Fruit fly (Drosophila melanogaster): ENCODE measurements around the gene CG7166.

CG7166 gene

DNA sequence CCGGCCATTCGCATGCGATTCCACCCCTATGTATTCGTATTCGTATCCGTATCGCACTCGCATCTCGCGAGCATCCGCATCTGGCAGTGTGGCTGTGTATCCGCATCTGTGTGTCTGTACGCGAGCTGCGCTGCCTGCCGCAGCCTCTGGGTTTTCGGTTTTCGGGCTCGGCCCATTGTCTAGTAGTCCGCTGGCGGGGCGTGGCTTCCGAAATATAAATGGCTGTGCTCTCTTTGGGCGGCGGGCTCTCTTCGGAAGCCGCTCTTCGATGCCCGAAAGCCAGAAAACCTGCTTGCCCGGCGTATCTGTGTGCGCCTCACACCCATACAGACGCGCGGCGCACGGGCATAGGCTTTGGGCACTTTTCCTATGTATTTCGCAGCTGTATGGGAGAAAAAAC, 27.1 kb downstream of the CG7166 start:
- TF ChIP-seq CG4318 (GFP tag; optimal IDR thresholded peaks at IDR 0.05) (no peak), CG6808 (GFP tag; optimal IDR thresholded peaks at IDR 0.05) (no peak), CG8119 (GFP tag; IDR thresholded peaks at IDR 0.05) (peak; percentile 33; the same call in 2 of the 3 replicates), CG6163 (GFP tag; IDR thresholded peaks at IDR 0.05) (no peak), Hr38 (GFP tag; optimal IDR thresholded peaks at IDR 0.05) (no peak), Gug (GFP tag; IDR thresholded peaks at IDR 0.05) (no peak), eg (GFP tag; IDR thresholded peaks at IDR 0.05) (no peak), CG9139 (GFP tag; optimal IDR thresholded peaks at IDR 0.05) (no peak), ss (GFP tag; optimal IDR thresholded peaks at IDR 0.05) (peak in 1 of 2 experiments; percentile 3), salr (GFP tag; optimal IDR thresholded peaks at IDR 0.05) (no peak), Eip78C (GFP tag) (peak; percentile 46), svp (GFP tag) (peak; percentile 6), CG6792 (GFP tag; optimal IDR thresholded peaks at IDR 0.05) (no peak), CG11762 (GFP tag; optimal IDR thresholded peaks at IDR 0.05; ENCODE audit: insufficient read depth) (no peak)

DNA sequence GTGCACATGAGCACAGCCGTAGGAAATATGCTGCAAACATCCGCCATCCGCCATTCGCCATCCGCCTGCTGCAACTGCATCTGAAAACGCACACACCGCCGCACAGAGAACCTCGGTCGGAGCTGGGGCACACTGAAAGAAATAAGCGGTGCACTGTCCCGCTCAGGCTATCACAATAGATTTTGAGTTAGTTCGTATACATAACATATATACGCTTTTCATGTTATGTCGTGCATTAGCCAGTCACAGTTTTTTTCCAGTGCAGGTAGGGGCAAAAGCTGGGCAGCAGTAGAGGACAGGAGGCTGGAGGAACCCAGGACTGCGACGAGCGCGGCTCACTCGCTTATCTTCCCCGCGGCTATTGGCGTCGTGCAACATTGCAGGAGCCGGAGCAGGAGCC, 31.0 kb downstream of the CG7166 start:
- TF ChIP-seq Smox (GFP tag; optimal IDR thresholded peaks at IDR 0.05), result peak; percentile 51
- peak; percentile 32 to 35 for TF ChIP-seq ss (GFP tag; optimal IDR thresholded peaks at IDR 0.05)
- TF ChIP-seq CG6854 (GFP tag; optimal IDR thresholded peaks at IDR 0.05), result peak; percentile 32
- TF ChIP-seq salr (GFP tag; optimal IDR thresholded peaks at IDR 0.05), result peak in 1 of 2 experiments; percentile 37
- peak; percentile 33 for TF ChIP-seq Ets21C (GFP tag; optimal IDR thresholded peaks at IDR 0.05)
- peak; percentile 57 for TF ChIP-seq lz (GFP tag; optimal IDR thresholded peaks at IDR 0.05)
- peak; percentile 68 for TF ChIP-seq CG3919 (GFP tag; optimal IDR thresholded peaks at IDR 0.05)
- TF ChIP-seq CG11902 (GFP tag; optimal IDR thresholded peaks at IDR 0.05), result peak; percentile 40
- TF ChIP-seq Hr38 (GFP tag; optimal IDR thresholded peaks at IDR 0.05), result no peak
- no peak for TF ChIP-seq Eip93F (GFP tag; optimal IDR thresholded peaks at IDR 0.05)
- TF ChIP-seq CG6276 (GFP tag; optimal IDR thresholded peaks at IDR 0.05), result no peak
- TF ChIP-seq CG15336 (GFP tag; IDR thresholded peaks at IDR 0.05), result no peak
- TF ChIP-seq CG7368 (GFP tag; optimal IDR thresholded peaks at IDR 0.05), result peak; percentile 34
- TF ChIP-seq topi (GFP tag; optimal IDR thresholded peaks at IDR 0.05), result peak; percentile 60
- TF ChIP-seq eg (GFP tag; IDR thresholded peaks at IDR 0.05), result 0 out of 3 replicates have a peak, but pooled peaks have one; percentile 54
- TF ChIP-seq esn (GFP tag; optimal IDR thresholded peaks at IDR 0.05), result peak; percentile 74
- TF ChIP-seq fd59A (GFP tag; optimal IDR thresholded peaks at IDR 0.05), result peak; percentile 54
- TF ChIP-seq Lpt (GFP tag; optimal IDR thresholded peaks at IDR 0.05), result no peak
- peak; percentile 42 for TF ChIP-seq achi (GFP tag; optimal IDR thresholded peaks at IDR 0.05)
- peak; percentile 43 for TF ChIP-seq Ets96B (tag; optimal IDR thresholded peaks at IDR 0.05)
- peak; percentile 67 for TF ChIP-seq Sox102F (GFP tag; optimal IDR thresholded peaks at IDR 0.05)
- peak; percentile 72; the same call in 2 of the 3 replicates for TF ChIP-seq CG6163 (GFP tag; IDR thresholded peaks at IDR 0.05)
- 0 out of 3 replicates have a peak, but pooled peaks have one; percentile 22 for TF ChIP-seq CG8119 (GFP tag; IDR thresholded peaks at IDR 0.05)
- peak; percentile 23 for TF ChIP-seq CG34406 (GFP tag; optimal IDR thresholded peaks at IDR 0.05)
- TF ChIP-seq CG8319 (GFP tag; optimal IDR thresholded peaks at IDR 0.05), result no peak
- no peak for TF ChIP-seq CG4318 (GFP tag; optimal IDR thresholded peaks at IDR 0.05)
- TF ChIP-seq Eip78C (GFP tag), result peak; percentile 81
- no peak for TF ChIP-seq dac (GFP tag; optimal IDR thresholded peaks at IDR 0.05)
- peak; percentile 46 for TF ChIP-seq CG6808 (GFP tag; optimal IDR thresholded peaks at IDR 0.05)
- peak; percentile 71 for TF ChIP-seq cyc (GFP tag; optimal IDR thresholded peaks at IDR 0.05)
- peak; percentile 67 for TF ChIP-seq CG31627 (GFP tag; optimal IDR thresholded peaks at IDR 0.05)
- TF ChIP-seq Eip75B (GFP tag; optimal IDR thresholded peaks at IDR 0.05), result peak; percentile 59
- peak; percentile 46 for TF ChIP-seq vri (GFP tag; optimal IDR thresholded peaks at IDR 0.05)
- TF ChIP-seq OdsH (GFP tag; optimal IDR thresholded peaks at IDR 0.05), result peak; percentile 48
- TF ChIP-seq Blimp-1 (GFP tag; optimal IDR thresholded peaks at IDR 0.05), result no peak
- no peak for TF ChIP-seq Gug (GFP tag; IDR thresholded peaks at IDR 0.05)
- TF ChIP-seq pdm3 (GFP tag; optimal IDR thresholded peaks at IDR 0.05), result peak; percentile 61
- TF ChIP-seq CG8632 (GFP tag; optimal IDR thresholded peaks at IDR 0.05), result peak; percentile 35
- peak; percentile 64 for TF ChIP-seq Sox14 (GFP tag; optimal IDR thresholded peaks at IDR 0.05)
- TF ChIP-seq CG11762 (GFP tag; optimal IDR thresholded peaks at IDR 0.05; ENCODE audit: insufficient read depth), result peak; percentile 16
- peak; percentile 25 for TF ChIP-seq CG16779 (tag; optimal IDR thresholded peaks at IDR 0.05)
- TF ChIP-seq dsx (GFP tag; optimal IDR thresholded peaks at IDR 0.05; ENCODE audit: poor library complexity, severe bottlenecking), result peak; percentile 54
- peak; percentile 53 for TF ChIP-seq CG1621 (tag; optimal IDR thresholded peaks at IDR 0.05)
- peak; percentile 55 for TF ChIP-seq acj6 (GFP tag; optimal IDR thresholded peaks at IDR 0.05)
- peak; percentile 47 for TF ChIP-seq spab (GFP tag; optimal IDR thresholded peaks at IDR 0.05)

Data from whole organism, prepupa.